Worm (Caenorhabditis elegans): ENCODE data around the gene trap-2.

The trap-2 gene

DNA sequence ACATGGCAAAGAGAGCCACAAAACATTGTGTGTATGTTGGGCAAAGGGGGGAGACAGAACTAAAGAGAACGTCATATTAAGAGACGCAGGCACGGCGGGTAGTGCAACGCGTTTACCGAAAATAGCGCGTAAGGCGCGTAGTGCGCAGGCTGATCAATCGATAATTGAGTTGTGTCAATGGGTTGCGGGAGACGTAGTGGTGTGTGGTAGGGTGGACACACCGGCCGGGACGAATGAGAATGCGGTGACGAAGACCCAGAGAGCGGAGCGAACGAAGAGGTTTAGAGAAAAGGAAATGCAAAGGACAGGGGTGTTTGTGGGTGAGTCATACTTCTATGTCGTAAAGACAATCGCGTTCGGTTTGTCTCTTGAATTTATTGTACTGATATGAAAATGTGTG, 40.1 kb downstream of the trap-2 start (continued):
- TF ChIP-seq sox-2 (GFP tag; IDR thresholded peaks at IDR 0.05) (no peak), fkh-6 (tag; optimal IDR thresholded peaks at IDR 0.05) (no peak), ama-1 (optimal IDR thresholded peaks at IDR 0.05) (no peak), hlh-30 (tag; optimal IDR thresholded peaks at IDR 0.05; ENCODE audit: insufficient read depth) (peak; percentile 60), tbx-7 (tag; optimal IDR thresholded peaks at IDR 0.05) (no peak), tbx-2 (tag; optimal IDR thresholded peaks at IDR 0.05) (peak; percentile 79), syd-9 (tag; optimal IDR thresholded peaks at IDR 0.05) (no peak), ceh-6 (GFP tag; optimal IDR thresholded peaks at IDR 0.05) (no peak), ref-2 (tag; optimal IDR thresholded peaks at IDR 0.05) (peak; percentile 79), eyg-1 (tag; optimal IDR thresholded peaks at IDR 0.05) (peak; percentile 60), lin-11 (tag; optimal IDR thresholded peaks at IDR 0.05) (no peak), zip-5 (tag; optimal IDR thresholded peaks at IDR 0.05) (no peak), elt-4 (tag; optimal IDR thresholded peaks at IDR 0.05) (no peak), ceh-9 (tag; optimal IDR thresholded peaks at IDR 0.05) (no peak), fkh-10 (GFP tag; optimal IDR thresholded peaks at IDR 0.05) (no peak), nfya-1 (tag; optimal IDR thresholded peaks at IDR 0.05) (peak; percentile 90), pag-3 (tag; optimal IDR thresholded peaks at IDR 0.05; ENCODE audit: borderline replicate concordance) (no peak), ttx-3 (tag; optimal IDR thresholded peaks at IDR 0.05) (no peak), pax-1 (tag; optimal IDR thresholded peaks at IDR 0.05) (peak; percentile 49), unc-55 (GFP tag; optimal IDR thresholded peaks at IDR 0.05) (peak; percentile 43), mec-3 (tag; optimal IDR thresholded peaks at IDR 0.05; ENCODE audit: borderline replicate concordance) (no peak), F13H6.1 (tag; optimal IDR thresholded peaks at IDR 0.05) (peak; percentile 56), K02D7.2 (tag; optimal IDR thresholded peaks at IDR 0.05) (no peak), elt-2 (tag; optimal IDR thresholded peaks at IDR 0.05) (peak; percentile 42), sox-4 (tag; optimal IDR thresholded peaks at IDR 0.05) (no peak), fax-1 (tag; optimal IDR thresholded peaks at IDR 0.05) (peak; percentile 32), madf-2 (tag; optimal IDR thresholded peaks at IDR 0.05) (no peak), ceh-2 (tag; optimal IDR thresholded peaks at IDR 0.05) (peak; percentile 75), hlh-13 (GFP tag; optimal IDR thresholded peaks at IDR 0.05) (no peak), sdc-2 (tag; optimal IDR thresholded peaks at IDR 0.05) (peak; percentile 90), nhr-11 (tag; optimal IDR thresholded peaks at IDR 0.05) (no peak), odd-2 (tag; optimal IDR thresholded peaks at IDR 0.05) (no peak), ceh-30 (tag; optimal IDR thresholded peaks at IDR 0.05) (no peak)

DNA sequence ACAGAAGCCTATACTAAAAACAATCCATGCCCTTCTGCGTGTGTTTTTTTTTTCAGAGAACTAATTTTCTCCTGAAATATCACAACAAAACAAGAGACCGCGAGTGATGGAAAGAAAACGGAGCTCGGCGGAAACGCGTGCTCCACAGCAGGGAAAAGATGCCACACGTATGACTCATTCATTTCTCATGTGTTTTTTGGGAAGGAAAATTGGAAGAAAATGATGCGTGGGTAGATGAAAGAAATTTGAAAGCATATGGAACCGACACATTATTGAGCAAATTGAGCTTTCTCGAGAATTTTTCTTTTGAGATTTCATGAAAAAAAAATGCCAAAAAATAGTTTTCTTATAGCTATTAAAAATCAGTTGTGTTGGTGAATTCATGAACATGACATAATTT, 41.6 kb downstream of the trap-2 start:
- TF ChIP-seq hlh-30 (tag; optimal IDR thresholded peaks at IDR 0.05; ENCODE audit: insufficient read depth) = no peak
- TF ChIP-seq C08G9.2 (tag; optimal IDR thresholded peaks at IDR 0.05) = no peak
- TF ChIP-seq ceh-34 (tag; optimal IDR thresholded peaks at IDR 0.05) = no peak
- TF ChIP-seq ref-2 (tag; optimal IDR thresholded peaks at IDR 0.05) = no peak
- no peak for TF ChIP-seq ceh-18 (tag; optimal IDR thresholded peaks at IDR 0.05)
- TF ChIP-seq npax-4 (tag; optimal IDR thresholded peaks at IDR 0.05) = no peak
- TF ChIP-seq eyg-1 (tag; optimal IDR thresholded peaks at IDR 0.05) = no peak
- TF ChIP-seq pqm-1 (tag; optimal IDR thresholded peaks at IDR 0.05) = no peak
- TF ChIP-seq syd-9 (tag; optimal IDR thresholded peaks at IDR 0.05) = no peak
- no peak for TF ChIP-seq unc-3 (GFP tag; conservative IDR thresholded peaks at IDR 0.05)
- TF ChIP-seq unc-3 (tag; optimal IDR thresholded peaks at IDR 0.05) = no peak

DNA sequence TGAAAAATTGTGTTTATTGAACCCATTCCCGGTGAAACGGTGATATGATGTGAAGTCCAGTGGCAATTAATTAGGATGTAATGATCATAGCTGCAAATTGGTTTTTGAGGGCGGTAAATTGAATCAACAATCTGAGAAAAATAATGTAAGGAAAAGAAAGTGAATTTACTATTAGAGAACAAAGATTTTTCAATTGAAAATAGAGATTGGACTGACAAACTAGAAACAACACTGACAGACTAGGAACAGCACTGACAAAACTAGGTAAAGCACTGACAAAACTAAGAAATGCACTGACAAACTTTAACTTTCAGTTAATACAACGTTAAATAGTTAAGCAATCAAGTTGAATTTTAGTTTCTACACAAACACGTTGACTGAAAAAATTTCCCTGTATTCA, 42.0 kb downstream of the trap-2 start, which contains the start of gene sli-1:
Gene sli-1 (minus strand): TSS at position 101 of the 400 bp plus-strand sequence.
- TF ChIP-seq syd-9 (tag; optimal IDR thresholded peaks at IDR 0.05) (no peak), che-1 (tag; optimal IDR thresholded peaks at IDR 0.05) (no peak), tbx-2 (tag; optimal IDR thresholded peaks at IDR 0.05) (no peak), unc-86 (tag; optimal IDR thresholded peaks at IDR 0.05) (no peak), ceh-30 (tag; optimal IDR thresholded peaks at IDR 0.05) (no peak), ceh-19 (GFP tag; optimal IDR thresholded peaks at IDR 0.05) (no peak), fax-1 (tag; optimal IDR thresholded peaks at IDR 0.05) (no peak), tbx-7 (tag; optimal IDR thresholded peaks at IDR 0.05) (no peak), ama-1 (optimal IDR thresholded peaks at IDR 0.05) (no peak), unc-55 (GFP tag; optimal IDR thresholded peaks at IDR 0.05) (no peak), T23F11.4 (GFP tag; optimal IDR thresholded peaks at IDR 0.05) (no peak), zip-5 (tag; optimal IDR thresholded peaks at IDR 0.05) (no peak), ceh-6 (GFP tag; optimal IDR thresholded peaks at IDR 0.05) (no peak), nhr-11 (tag; optimal IDR thresholded peaks at IDR 0.05) (no peak), ceh-18 (tag; optimal IDR thresholded peaks at IDR 0.05) (no peak), fkh-6 (tag; optimal IDR thresholded peaks at IDR 0.05) (no peak), madf-2 (tag; optimal IDR thresholded peaks at IDR 0.05) (no peak), ref-2 (tag; optimal IDR thresholded peaks at IDR 0.05) (no peak), mec-3 (tag; optimal IDR thresholded peaks at IDR 0.05; ENCODE audit: borderline replicate concordance) (no peak), gmeb-2 (tag; optimal IDR thresholded peaks at IDR 0.05) (no peak)

Measured in whole organism, late embryonic.